Worm (Caenorhabditis elegans): ENCODE data around the gene ZK1128.7.

The ZK1128.7 gene

ce11 chrIII:10134517-10134916 lies 2.3 kb upstream of the ZK1128.7 start:
- no peak for TF ChIP-seq med-1 (GFP tag; optimal IDR thresholded peaks at IDR 0.05; ENCODE audit: insufficient read depth)
- no peak for TF ChIP-seq T22C8.4 (GFP tag; IDR thresholded peaks at IDR 0.05)
- no peak for TF ChIP-seq flt-1 (GFP tag; IDR thresholded peaks at IDR 0.05)
- TF ChIP-seq klf-2 (GFP tag; conservative IDR thresholded peaks at IDR 0.05) = no peak
- no peak for TF ChIP-seq cog-1 (tag; optimal IDR thresholded peaks at IDR 0.05)
- TF ChIP-seq ztf-23 (GFP tag; IDR thresholded peaks at IDR 0.05) = no peak
- TF ChIP-seq tab-1 (GFP tag; IDR thresholded peaks at IDR 0.05) = no peak
- TF ChIP-seq ztf-29 (GFP tag; IDR thresholded peaks at IDR 0.05) = no peak
- no peak for TF ChIP-seq ref-1 (GFP tag; conservative IDR thresholded peaks at IDR 0.05)

- no peak for TF ChIP-seq ref-1 (GFP tag; conservative IDR thresholded peaks at IDR 0.05)
- TF ChIP-seq klf-2 (GFP tag; conservative IDR thresholded peaks at IDR 0.05) = no peak
- TF ChIP-seq ztf-29 (GFP tag; IDR thresholded peaks at IDR 0.05) = no peak
- TF ChIP-seq tab-1 (GFP tag; IDR thresholded peaks at IDR 0.05) = no peak
- no peak for TF ChIP-seq ztf-23 (GFP tag; IDR thresholded peaks at IDR 0.05)
- no peak for TF ChIP-seq T22C8.4 (GFP tag; IDR thresholded peaks at IDR 0.05)
- no peak for TF ChIP-seq med-1 (GFP tag; optimal IDR thresholded peaks at IDR 0.05; ENCODE audit: insufficient read depth)
- no peak for TF ChIP-seq flt-1 (GFP tag; IDR thresholded peaks at IDR 0.05)
- no peak for TF ChIP-seq cog-1 (tag; optimal IDR thresholded peaks at IDR 0.05)
These were observed 3.9 kb downstream of the ZK1128.7 start, which contains the start of gene K08E5.6 for ce11 chrIII:10140732-10141131. K08E5.6 (plus strand) TSS chrIII:10141032.

- TF ChIP-seq T22C8.4 (GFP tag; IDR thresholded peaks at IDR 0.05) (no peak), cog-1 (tag; optimal IDR thresholded peaks at IDR 0.05) (no peak), ztf-23 (GFP tag; IDR thresholded peaks at IDR 0.05) (no peak), ztf-29 (GFP tag; IDR thresholded peaks at IDR 0.05) (no peak)
These were observed 9.9 kb downstream of the ZK1128.7 start, which contains the start of gene K08E5.1 for ce11 chrIII:10146701-10147100. K08E5.1 (minus strand) TSS chrIII:10146801.

ce11 chrIII:10149910-10150309 lies 13.1 kb downstream of the ZK1128.7 start:
- TF ChIP-seq med-1 (GFP tag; optimal IDR thresholded peaks at IDR 0.05; ENCODE audit: insufficient read depth) (no peak), cog-1 (tag; optimal IDR thresholded peaks at IDR 0.05) (no peak), ref-1 (GFP tag; conservative IDR thresholded peaks at IDR 0.05) (no peak), flt-1 (GFP tag; IDR thresholded peaks at IDR 0.05) (no peak), T22C8.4 (GFP tag; IDR thresholded peaks at IDR 0.05) (no peak), ztf-29 (GFP tag; IDR thresholded peaks at IDR 0.05) (no peak), ztf-23 (GFP tag; IDR thresholded peaks at IDR 0.05) (no peak), klf-2 (GFP tag; conservative IDR thresholded peaks at IDR 0.05) (no peak), tab-1 (GFP tag; IDR thresholded peaks at IDR 0.05) (no peak)

ce11 chrIII:10150710-10151109 lies 13.9 kb downstream of the ZK1128.7 start:
- TF ChIP-seq flt-1 (GFP tag; IDR thresholded peaks at IDR 0.05) = no peak

- no peak for TF ChIP-seq cog-1 (tag; optimal IDR thresholded peaks at IDR 0.05)
- 0 out of 2 replicates have a peak, but pooled peaks have one; percentile 47 for TF ChIP-seq ztf-23 (GFP tag; IDR thresholded peaks at IDR 0.05)
- TF ChIP-seq T22C8.4 (GFP tag; IDR thresholded peaks at IDR 0.05) = no peak
- no peak for TF ChIP-seq tab-1 (GFP tag; IDR thresholded peaks at IDR 0.05)
- no peak for TF ChIP-seq flt-1 (GFP tag; IDR thresholded peaks at IDR 0.05)
- no peak for TF ChIP-seq ztf-29 (GFP tag; IDR thresholded peaks at IDR 0.05)
- no peak for TF ChIP-seq med-1 (GFP tag; optimal IDR thresholded peaks at IDR 0.05; ENCODE audit: insufficient read depth)
- no peak for TF ChIP-seq klf-2 (GFP tag; conservative IDR thresholded peaks at IDR 0.05)
- no peak for TF ChIP-seq ref-1 (GFP tag; conservative IDR thresholded peaks at IDR 0.05)
These were observed 14.9 kb downstream of the ZK1128.7 start for ce11 chrIII:10151719-10152118.

ce11 chrIII:10152495-10152894 lies 15.7 kb downstream of the ZK1128.7 start, which contains the start of gene nac-3:
nac-3 (plus strand) TSS chrIII:10152795.
- TF ChIP-seq cog-1 (tag; optimal IDR thresholded peaks at IDR 0.05) (no peak), med-1 (GFP tag; optimal IDR thresholded peaks at IDR 0.05; ENCODE audit: insufficient read depth) (no peak), T22C8.4 (GFP tag; IDR thresholded peaks at IDR 0.05) (no peak)

ce11 chrIII:10153003-10153402 lies 16.2 kb downstream of the ZK1128.7 start:
- no peak for TF ChIP-seq tab-1 (GFP tag; IDR thresholded peaks at IDR 0.05)
- TF ChIP-seq ztf-23 (GFP tag; IDR thresholded peaks at IDR 0.05) = no peak
- TF ChIP-seq flt-1 (GFP tag; IDR thresholded peaks at IDR 0.05) = no peak
- TF ChIP-seq klf-2 (GFP tag; conservative IDR thresholded peaks at IDR 0.05) = no peak
- TF ChIP-seq ztf-29 (GFP tag; IDR thresholded peaks at IDR 0.05) = no peak
- TF ChIP-seq cog-1 (tag; optimal IDR thresholded peaks at IDR 0.05) = no peak
- no peak for TF ChIP-seq ref-1 (GFP tag; conservative IDR thresholded peaks at IDR 0.05)
- TF ChIP-seq T22C8.4 (GFP tag; IDR thresholded peaks at IDR 0.05) = no peak
- no peak for TF ChIP-seq med-1 (GFP tag; optimal IDR thresholded peaks at IDR 0.05; ENCODE audit: insufficient read depth)

ce11 chrIII:10154993-10155392 lies 18.2 kb downstream of the ZK1128.7 start:
- TF ChIP-seq ref-1 (GFP tag; conservative IDR thresholded peaks at IDR 0.05) (no peak), ztf-23 (GFP tag; IDR thresholded peaks at IDR 0.05) (no peak), klf-2 (GFP tag; conservative IDR thresholded peaks at IDR 0.05) (no peak), flt-1 (GFP tag; IDR thresholded peaks at IDR 0.05) (no peak), T22C8.4 (GFP tag; IDR thresholded peaks at IDR 0.05) (no peak), ztf-29 (GFP tag; IDR thresholded peaks at IDR 0.05) (no peak), cog-1 (tag; optimal IDR thresholded peaks at IDR 0.05) (no peak), med-1 (GFP tag; optimal IDR thresholded peaks at IDR 0.05; ENCODE audit: insufficient read depth) (no peak), tab-1 (GFP tag; IDR thresholded peaks at IDR 0.05) (no peak)

ce11 chrIII:10156269-10156668 lies 19.5 kb downstream of the ZK1128.7 start:
- TF ChIP-seq ztf-23 (GFP tag; IDR thresholded peaks at IDR 0.05) (no peak), med-1 (GFP tag; optimal IDR thresholded peaks at IDR 0.05; ENCODE audit: insufficient read depth) (no peak), flt-1 (GFP tag; IDR thresholded peaks at IDR 0.05) (no peak), tab-1 (GFP tag; IDR thresholded peaks at IDR 0.05) (no peak), T22C8.4 (GFP tag; IDR thresholded peaks at IDR 0.05) (no peak), klf-2 (GFP tag; conservative IDR thresholded peaks at IDR 0.05) (no peak), ref-1 (GFP tag; conservative IDR thresholded peaks at IDR 0.05) (no peak), cog-1 (tag; optimal IDR thresholded peaks at IDR 0.05) (no peak), ztf-29 (GFP tag; IDR thresholded peaks at IDR 0.05) (no peak)
